Worm (Caenorhabditis elegans): ENCODE data around the gene lgc-40.

- no peak for TF ChIP-seq mab-5 (tag; optimal IDR thresholded peaks at IDR 0.05)
- no peak for TF ChIP-seq skn-1 (tag; optimal IDR thresholded peaks at IDR 0.05)
- TF ChIP-seq lsy-2 (tag; optimal IDR thresholded peaks at IDR 0.05): no peak
- TF ChIP-seq nhr-21 (tag; optimal IDR thresholded peaks at IDR 0.05): no peak
- no peak for TF ChIP-seq fos-1 (tag; optimal IDR thresholded peaks at IDR 0.05)
- TF ChIP-seq lin-13 (GFP tag; optimal IDR thresholded peaks at IDR 0.05): no peak
- no peak for TF ChIP-seq alr-1 (tag; optimal IDR thresholded peaks at IDR 0.05)
- no peak for TF ChIP-seq ztf-4 (tag; optimal IDR thresholded peaks at IDR 0.05)
- TF ChIP-seq blmp-1 (tag; optimal IDR thresholded peaks at IDR 0.05; ENCODE audit: insufficient read depth): no peak
- TF ChIP-seq nhr-12 (tag; optimal IDR thresholded peaks at IDR 0.05): no peak
- TF ChIP-seq R02D3.7 (tag; optimal IDR thresholded peaks at IDR 0.05): no peak
- TF ChIP-seq unc-39 (tag; optimal IDR thresholded peaks at IDR 0.05): no peak
- TF ChIP-seq lin-11 (tag; optimal IDR thresholded peaks at IDR 0.05): no peak
These were observed 53.4 kb downstream of the lgc-40 start, which contains the start of gene hlh-15 for ce11 chrX:2413277-2413676.

Data from whole organism, L2 larva.